Fruit fly (Drosophila melanogaster): ENCODE measurements around the gene mri.

Gene mri

dm6 chr3L:205723-206284 lies 5.8 kb downstream of the mri start, which contains the start of the genes Gk1 and CG13876 (continued):
- TF ChIP-seq Hr39 (GFP tag; optimal IDR thresholded peaks at IDR 0.05) (no peak), Eip75B (GFP tag; optimal IDR thresholded peaks at IDR 0.05) (no peak), Ets21C (GFP tag; optimal IDR thresholded peaks at IDR 0.05) (no peak), CG4318 (GFP tag; optimal IDR thresholded peaks at IDR 0.05) (no peak), lz (GFP tag; optimal IDR thresholded peaks at IDR 0.05) (peak; percentile 84), Smox (GFP tag; optimal IDR thresholded peaks at IDR 0.05) (no peak), CG1621 (tag; optimal IDR thresholded peaks at IDR 0.05) (peak; percentile 92), CG32006 (GFP tag; optimal IDR thresholded peaks at IDR 0.05) (peak; percentile 96), fd59A (GFP tag; optimal IDR thresholded peaks at IDR 0.05) (peak; percentile 85), eg (GFP tag; IDR thresholded peaks at IDR 0.05) (peak; percentile 98), CG7368 (GFP tag; optimal IDR thresholded peaks at IDR 0.05) (no peak), CG9139 (GFP tag; optimal IDR thresholded peaks at IDR 0.05) (peak; percentile 96), CG6808 (GFP tag; optimal IDR thresholded peaks at IDR 0.05) (no peak), CG10631 (GFP tag; optimal IDR thresholded peaks at IDR 0.05) (peak; percentile 96), Ets96B (tag; optimal IDR thresholded peaks at IDR 0.05) (peak; percentile 98), CG11294 (GFP tag; IDR thresholded peaks at IDR 0.05) (peak; percentile 89), CG6792 (GFP tag; optimal IDR thresholded peaks at IDR 0.05) (peak; percentile 92)

- TF ChIP-seq CG10669 (GFP tag; optimal IDR thresholded peaks at IDR 0.05) (no peak), CG15336 (GFP tag; IDR thresholded peaks at IDR 0.05) (peak; percentile 27; the same call in 1 of the 2 replicates), cyc (GFP tag; optimal IDR thresholded peaks at IDR 0.05) (no peak), OdsH (GFP tag; optimal IDR thresholded peaks at IDR 0.05) (no peak), CG11294 (GFP tag; IDR thresholded peaks at IDR 0.05) (no peak), Sox102F (GFP tag; optimal IDR thresholded peaks at IDR 0.05) (no peak), CG3032 (tag; optimal IDR thresholded peaks at IDR 0.05) (peak; percentile 20), Blimp-1 (GFP tag; optimal IDR thresholded peaks at IDR 0.05) (no peak)
These were observed 11.2 kb downstream of the mri start, which contains the start of gene Prp4k for dm6 chr3L:211200-211599. Gene Prp4k, minus strand, starts transcription at chr3L:211457.

dm6 chr3L:212520-212919 lies 12.5 kb downstream of the mri start, which contains the start of the genes thoc7 and Dis3l2:
Gene thoc7, minus strand, starts transcription at chr3L:212687.
Gene Dis3l2, plus strand, starts transcription at chr3L:212709.
- TF ChIP-seq CG15336 (GFP tag; IDR thresholded peaks at IDR 0.05) = no peak
- TF ChIP-seq topi (GFP tag; optimal IDR thresholded peaks at IDR 0.05) = no peak
- TF ChIP-seq Smox (GFP tag; optimal IDR thresholded peaks at IDR 0.05) = no peak
- no peak for TF ChIP-seq Lpt (GFP tag; optimal IDR thresholded peaks at IDR 0.05)
- no peak for TF ChIP-seq Hr39 (GFP tag; optimal IDR thresholded peaks at IDR 0.05)
- TF ChIP-seq Ets96B (tag; optimal IDR thresholded peaks at IDR 0.05) = no peak
- TF ChIP-seq fd59A (GFP tag; optimal IDR thresholded peaks at IDR 0.05) = no peak
- TF ChIP-seq CG10631 (GFP tag; optimal IDR thresholded peaks at IDR 0.05) = no peak
- no peak for TF ChIP-seq dsx (GFP tag; optimal IDR thresholded peaks at IDR 0.05; ENCODE audit: poor library complexity, severe bottlenecking)
- no peak for TF ChIP-seq CG6808 (GFP tag; optimal IDR thresholded peaks at IDR 0.05)
- TF ChIP-seq salr (GFP tag; optimal IDR thresholded peaks at IDR 0.05) = no peak
- no peak for TF ChIP-seq CG3032 (tag; optimal IDR thresholded peaks at IDR 0.05)
- TF ChIP-seq Eip93F (GFP tag; optimal IDR thresholded peaks at IDR 0.05) = no peak

dm6 chr3L:216325-216724 lies 16.4 kb downstream of the mri start, which contains the start of gene Kaz1-ORFB:
Gene Kaz1-ORFB, plus strand, starts transcription at chr3L:216625.
- no peak for TF ChIP-seq CG8632 (GFP tag; optimal IDR thresholded peaks at IDR 0.05)
- TF ChIP-seq CG6854 (GFP tag; optimal IDR thresholded peaks at IDR 0.05) = no peak
- no peak for TF ChIP-seq CG31627 (GFP tag; optimal IDR thresholded peaks at IDR 0.05)
- TF ChIP-seq svp (GFP tag) = no peak
- TF ChIP-seq CG32006 (GFP tag; optimal IDR thresholded peaks at IDR 0.05) = no peak
- TF ChIP-seq fd59A (GFP tag; optimal IDR thresholded peaks at IDR 0.05) = no peak
- TF ChIP-seq net (GFP tag; optimal IDR thresholded peaks at IDR 0.05) = no peak
- TF ChIP-seq CG7368 (GFP tag; optimal IDR thresholded peaks at IDR 0.05) = no peak
- TF ChIP-seq cyc (GFP tag; optimal IDR thresholded peaks at IDR 0.05) = no peak
- TF ChIP-seq dsx (GFP tag; optimal IDR thresholded peaks at IDR 0.05; ENCODE audit: poor library complexity, severe bottlenecking) = no peak
- no peak for TF ChIP-seq OdsH (GFP tag; optimal IDR thresholded peaks at IDR 0.05)
- TF ChIP-seq CG10631 (GFP tag; optimal IDR thresholded peaks at IDR 0.05) = no peak

Data from whole organism, prepupa.